Worm (Caenorhabditis elegans) whole organism, early embryonic: ENCODE data around the gene srz-104.

ENCODE experiments used
- B0310.2 ChIP-seq: sonication (generic microtip); optimal IDR thresholded peaks from 2 replicates; lab custom pipeline; 2016; ENCODE audit warnings: mild to moderate bottlenecking, missing genetic modification characterization, missing compliant biosample characterization
- aly-1 ChIP-seq: sonication (generic microtip); optimal IDR thresholded peaks from 2 replicates; lab custom pipeline; 2016; ENCODE audit warnings: missing genetic modification characterization, missing compliant biosample characterization
- ama-1 ChIP-seq: fragments of 150-350 bp; optimal IDR thresholded peaks from 2 replicates; lab custom pipeline; 2014
- ceh-36 ChIP-seq: sonication (generic microtip); optimal IDR thresholded peaks from 2 replicates; lab custom pipeline; 2016; ENCODE audit warnings: missing genetic modification characterization, inconsistent platforms, missing compliant biosample characterization
- ets-7 ChIP-seq: sonication (generic microtip); optimal IDR thresholded peaks from 2 replicates; lab custom pipeline; 2016; ENCODE audit warnings: missing genotype, missing genetic modification characterization, missing compliant biosample characterization
- flt-1 ChIP-seq: fragments of 200-800 bp; sonication (Bioruptor generic); IDR thresholded peaks from 2 replicates; pipeline ENCODE4 v1.3.6; 2022; ENCODE audit warnings: missing genetic modification characterization, missing compliant biosample characterization
- hmbx-1 ChIP-seq: sonication (generic microtip); optimal IDR thresholded peaks from 2 replicates; lab custom pipeline; 2016; ENCODE audit warnings: mild to moderate bottlenecking, missing genetic modification characterization, missing compliant biosample characterization
- hmg-4 ChIP-seq: fragments of 200-800 bp; sonication (Bioruptor generic); optimal IDR thresholded peaks from 2 replicates; lab custom pipeline; 2018; ENCODE audit warnings: mild to moderate bottlenecking, missing genetic modification characterization, missing compliant biosample characterization
- hnd-1 ChIP-seq: sonication (generic microtip); optimal IDR thresholded peaks from 2 replicates; lab custom pipeline; 2016; ENCODE audit warnings: missing genetic modification characterization, missing compliant biosample characterization
- pes-1 ChIP-seq: fragments of 200-800 bp; sonication (Bioruptor generic); IDR thresholded peaks from 2 replicates; pipeline ENCODE4 v1.3.6; 2022; ENCODE audit warnings: missing genetic modification reagents, missing genetic modification characterization, missing compliant biosample characterization
- scrt-1 ChIP-seq: fragments of 200-800 bp; sonication (Bioruptor generic); IDR thresholded peaks from 2 replicates; pipeline ENCODE4 v1.3.6; 2022; ENCODE audit warnings: missing genetic modification characterization, missing compliant biosample characterization
- sea-1 ChIP-seq: fragments of 200-800 bp; sonication (Bioruptor generic); conservative IDR thresholded peaks from 2 replicates; pipeline ENCODE4 v1.3.6; 2022; ENCODE audit warnings: missing genetic modification characterization, missing compliant biosample characterization
- tra-4 ChIP-seq: sonication (generic microtip); optimal IDR thresholded peaks from 2 replicates; lab custom pipeline; 2017; ENCODE audit warnings: missing genetic modification characterization, missing compliant biosample characterization

DNA sequence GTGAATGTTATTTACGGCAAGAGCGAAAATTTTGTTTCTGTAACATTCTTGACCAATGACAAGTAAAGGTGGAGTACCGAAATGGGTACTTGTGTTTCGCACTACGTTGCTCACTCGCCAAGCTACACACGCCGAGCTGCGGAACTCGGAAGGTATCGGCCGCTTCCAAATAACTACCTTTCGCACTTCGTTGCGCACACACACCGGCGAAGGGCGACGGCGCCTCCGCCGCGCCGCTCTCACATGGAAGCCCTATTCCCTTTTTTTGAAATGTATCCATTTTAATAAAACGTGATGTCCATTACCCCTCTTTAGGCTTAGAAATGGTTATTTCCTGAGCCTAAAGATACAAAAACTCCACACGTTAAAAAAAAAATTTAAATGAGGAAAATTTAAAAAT, 16.6 kb upstream of the srz-104 start:
- TF ChIP-seq flt-1 (no peak), pes-1 (GFP tag; lab: Robert Waterston, UW) (no peak), scrt-1 (GFP tag; lab: Robert Waterston, UW) (no peak), hnd-1 (tag; lab: Kevin White, UChicago) (no peak), aly-1 (tag; lab: Kevin White, UChicago) (no peak), hmbx-1 (tag; lab: Kevin White, UChicago) (no peak), ama-1 (lab: Kevin White, UChicago) (no peak), hmg-4 (GFP tag; lab: Kevin White, UChicago) (no peak), ets-7 (tag; lab: Kevin White, UChicago) (no peak), tra-4 (tag; lab: Kevin White, UChicago) (no peak), B0310.2 (no peak), sea-1 (GFP tag; lab: Robert Waterston, UW) (no peak), ceh-36 (tag; lab: Kevin White, UChicago) (no peak)
